Worm (Caenorhabditis elegans): ENCODE data around the gene rog-1.

DNA sequence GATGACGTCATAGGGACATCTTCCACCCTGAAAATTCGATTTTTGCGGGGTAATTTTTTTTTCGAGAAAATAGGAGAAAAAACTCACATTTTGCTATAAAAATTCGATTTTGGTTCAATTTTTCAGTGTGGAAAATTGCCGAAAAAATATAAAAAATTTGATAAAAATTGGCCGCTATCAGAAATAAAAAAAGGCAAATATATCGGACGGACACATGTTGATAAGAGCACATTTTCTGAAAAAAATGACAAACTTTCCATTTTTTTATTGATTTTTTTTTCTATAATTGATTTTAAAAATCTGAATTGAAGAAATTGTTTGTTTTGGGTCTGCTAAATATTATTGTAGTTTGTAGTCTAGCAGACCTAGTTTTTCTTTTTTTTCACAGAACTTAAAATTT lies 19.3 kb downstream of the rog-1 start, which contains the start of gene C13A10.1:
- TF ChIP-seq lin-35 (GFP tag; optimal IDR thresholded peaks at IDR 0.05) (no peak), ceh-100 (GFP tag; IDR thresholded peaks at IDR 0.05) (no peak), hlh-12 (tag; optimal IDR thresholded peaks at IDR 0.05) (no peak), xnd-1 (tag; optimal IDR thresholded peaks at IDR 0.05) (no peak), aptf-3 (GFP tag; IDR thresholded peaks at IDR 0.05) (no peak), Y79H2A.3 (GFP tag; conservative IDR thresholded peaks at IDR 0.05) (no peak), nhr-90 (tag; optimal IDR thresholded peaks at IDR 0.05) (no peak), Y67H2A.10 (GFP tag; conservative IDR thresholded peaks at IDR 0.05) (no peak), rcor-1 (GFP tag; IDR thresholded peaks at IDR 0.05) (no peak), K11D2.4 (GFP tag; IDR thresholded peaks at IDR 0.05) (no peak)
